Worm (Caenorhabditis elegans) whole organism, midembryonic: ENCODE measurements around the gene lact-9.

ENCODE experiments used
- T22C8.4 ChIP-seq: fragments of 200-800 bp; sonication (Bioruptor generic); IDR thresholded peaks from 2 replicates; pipeline ENCODE4 v1.3.6; 2022; ENCODE audit warnings: missing genetic modification characterization, missing compliant biosample characterization
- flt-1 ChIP-seq: fragments of 200-800 bp; sonication (Bioruptor generic); IDR thresholded peaks from 2 replicates; pipeline ENCODE4 v1.3.6; 2022; ENCODE audit warnings: missing genetic modification characterization, missing compliant biosample characterization
- klf-2 ChIP-seq: fragments of 200-800 bp; sonication (Bioruptor generic); conservative IDR thresholded peaks from 2 replicates; pipeline ENCODE4 v1.3.6; 2022; ENCODE audit warnings: missing genetic modification reagents, missing genetic modification characterization, missing compliant biosample characterization
- med-1 ChIP-seq: sonication (generic microtip); optimal IDR thresholded peaks from 2 replicates; lab custom pipeline; 2017; ENCODE audit warnings: missing genetic modification characterization, mild to moderate bottlenecking, missing compliant biosample characterization, antibody characterized with exemption, missing genetic modification reagents; ENCODE audit not compliant: insufficient read depth
- tab-1 ChIP-seq: fragments of 200-800 bp; sonication (Bioruptor generic); IDR thresholded peaks from 2 replicates; pipeline ENCODE4 v1.3.6; 2022; ENCODE audit warnings: missing genetic modification characterization, missing compliant biosample characterization
- ztf-29 ChIP-seq: fragments of 200-800 bp; sonication (Bioruptor generic); IDR thresholded peaks from 2 replicates; pipeline ENCODE4 v1.3.6; 2022; ENCODE audit warnings: missing genetic modification reagents, missing genetic modification characterization, missing compliant biosample characterization

DNA sequence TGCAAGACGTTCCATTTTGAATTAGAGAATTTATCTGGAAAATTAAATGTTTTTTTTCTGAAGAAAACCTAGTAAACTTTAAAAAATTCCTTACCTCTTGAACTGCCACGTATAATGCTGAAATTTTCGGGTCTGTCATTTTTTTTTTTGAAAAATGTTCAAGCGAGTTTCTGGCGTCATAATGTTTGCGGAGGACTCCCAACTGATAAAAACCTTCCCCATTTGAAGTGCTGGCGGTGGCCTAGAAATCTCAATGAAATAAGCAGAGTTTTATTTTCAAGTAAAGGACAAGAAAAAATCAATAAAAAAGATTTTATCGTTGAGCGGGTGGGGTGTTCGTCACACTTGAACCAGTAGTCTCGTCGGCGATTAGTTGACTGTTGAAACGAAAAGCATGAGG, 1.2 kb upstream of the lact-9 start, which contains the start of gene icap-1:
- TF ChIP-seq flt-1 = no peak
- no peak for TF ChIP-seq ztf-29
- TF ChIP-seq med-1 (GFP tag; lab: Kevin White, UChicago) = no peak
- TF ChIP-seq tab-1 = no peak
- no peak for TF ChIP-seq T22C8.4 (GFP tag; lab: Robert Waterston, UW)
- TF ChIP-seq klf-2 (GFP tag; lab: Robert Waterston, UW) = no peak
